Worm (Caenorhabditis elegans) whole organism, L1 larva: ENCODE measurements around the gene F56F11.2.

Source experiments
- C04F5.9 ChIP-seq: sonication (generic microtip); optimal IDR thresholded peaks from 2 replicates; lab custom pipeline; 2016; ENCODE audit warnings: missing genetic modification characterization, missing compliant biosample characterization
- C16A3.4 ChIP-seq: fragments of 150-350 bp; optimal IDR thresholded peaks from 2 replicates; lab custom pipeline; 2014; ENCODE audit warnings: missing biosample characterization, missing genetic modification characterization
- C34B4.2 ChIP-seq: sonication (generic microtip); optimal IDR thresholded peaks from 2 replicates; lab custom pipeline; 2017; ENCODE audit warnings: mild to moderate bottlenecking, missing genetic modification characterization, missing compliant biosample characterization
- Y116A8C.19 ChIP-seq: sonication (generic microtip); optimal IDR thresholded peaks from 2 replicates; lab custom pipeline; 2016; ENCODE audit warnings: missing compliant biosample characterization, missing genetic modification characterization, borderline replicate concordance
- aha-1 ChIP-seq: fragments of 150-350 bp; optimal IDR thresholded peaks from 2 replicates; lab custom pipeline; 2014; ENCODE audit warnings: missing biosample characterization, missing genetic modification characterization
- blmp-1 ChIP-seq: fragments of 150-350 bp; optimal IDR thresholded peaks from 2 replicates; lab custom pipeline; 2014; ENCODE audit warnings: missing biosample characterization, missing genetic modification characterization
- ceh-90 ChIP-seq: sonication (generic microtip); optimal IDR thresholded peaks from 2 replicates; lab custom pipeline; 2016; ENCODE audit warnings: missing genetic modification characterization, missing compliant biosample characterization
- efl-1 ChIP-seq, 4 experiments: fragments of 150-350 bp; optimal IDR thresholded peaks in 3 of 4; peaks in 1 of 4; 1 replicate in 1 of 4; 2 replicates in 3 of 4; lab custom pipeline; 2014; ENCODE audit warnings: missing biosample characterization in 2 of 4, missing genetic modification characterization in 2 of 4, missing genetic modification reagents in 2 of 4
- efl-3 ChIP-seq: fragments of 200-800 bp; sonication (Bioruptor generic); optimal IDR thresholded peaks from 2 replicates; lab custom pipeline; 2018; ENCODE audit warnings: mild to moderate bottlenecking, missing genetic modification characterization, missing compliant biosample characterization
- elt-2 ChIP-seq: sonication (generic microtip); optimal IDR thresholded peaks from 2 replicates; lab custom pipeline; 2016; ENCODE audit warnings: missing genetic modification characterization, mild to moderate bottlenecking, inconsistent platforms, missing compliant biosample characterization, missing genetic modification reagents
- elt-3 ChIP-seq, 6 experiments: fragments of 150-350 bp in 1 of 6; sonication (generic microtip); optimal IDR thresholded peaks; 2 replicates each; lab custom pipeline; 2017 to 2018; ENCODE audit warnings: missing biosample characterization in 6 of 6, missing genetic modification characterization in 6 of 6, inconsistent platforms in 1 of 6
- fkh-10 ChIP-seq: sonication (generic microtip); optimal IDR thresholded peaks from 2 replicates; lab custom pipeline; 2017; ENCODE audit warnings: missing biosample characterization, missing genetic modification reagents, missing genetic modification characterization
- fos-1 ChIP-seq: fragments of 150-350 bp; optimal IDR thresholded peaks from 2 replicates; lab custom pipeline; 2014; ENCODE audit warnings: missing biosample characterization, missing genetic modification characterization
- hlh-17 ChIP-seq: fragments of 200-800 bp; sonication (Bioruptor generic); optimal IDR thresholded peaks from 2 replicates; lab custom pipeline; 2018; ENCODE audit warnings: missing genetic modification characterization, mild to moderate bottlenecking, missing compliant biosample characterization, moderate library complexity, borderline replicate concordance
- hlh-4 ChIP-seq: sonication (generic microtip); optimal IDR thresholded peaks from 2 replicates; lab custom pipeline; 2016; ENCODE audit warnings: mild to moderate bottlenecking, missing genetic modification characterization, missing compliant biosample characterization
- hpl-2 ChIP-seq: fragments of 150-350 bp; optimal IDR thresholded peaks from 2 replicates; lab custom pipeline; 2014; ENCODE audit warnings: missing biosample characterization, missing genetic modification reagents, missing genetic modification characterization
- irx-1 ChIP-seq: sonication (generic microtip); optimal IDR thresholded peaks from 2 replicates; lab custom pipeline; 2016; ENCODE audit warnings: missing genetic modification characterization, missing compliant biosample characterization
- jun-1 ChIP-seq: fragments of 150-350 bp; optimal IDR thresholded peaks from 2 replicates; lab custom pipeline; 2014; ENCODE audit warnings: missing biosample characterization, missing genetic modification reagents, missing genetic modification characterization
- lin-13 ChIP-seq: fragments of 150-350 bp; optimal IDR thresholded peaks from 2 replicates; lab custom pipeline; 2014; ENCODE audit warnings: missing biosample characterization, missing genetic modification reagents, missing genetic modification characterization
- lin-14 ChIP-seq: fragments of 200-800 bp; sonication (Bioruptor generic); optimal IDR thresholded peaks from 2 replicates; lab custom pipeline; 2018; ENCODE audit warnings: mild to moderate bottlenecking, missing genetic modification characterization, moderate library complexity, missing compliant biosample characterization
- lin-35 ChIP-seq, 2 experiments: fragments of 150-350 bp; optimal IDR thresholded peaks; 2 replicates each; lab custom pipeline; 2014; ENCODE audit warnings: missing biosample characterization in 2 of 2, missing genetic modification characterization in 2 of 2, missing genetic modification reagents in 2 of 2
- lin-39 ChIP-seq: fragments of 150-350 bp; optimal IDR thresholded peaks from 2 replicates; lab custom pipeline; 2014; ENCODE audit warnings: missing biosample characterization, missing genetic modification reagents, missing genetic modification characterization
- lir-3 ChIP-seq: sonication (generic microtip); optimal IDR thresholded peaks from 2 replicates; lab custom pipeline; 2016; ENCODE audit warnings: mild to moderate bottlenecking, missing genetic modification characterization, moderate library complexity, missing compliant biosample characterization; ENCODE audit not compliant: poor library complexity
- lsy-2 ChIP-seq, 2 experiments: fragments of 150-350 bp; optimal IDR thresholded peaks; 2 replicates each; lab custom pipeline; 2014; ENCODE audit warnings: missing biosample characterization in 2 of 2, missing genetic modification characterization in 2 of 2
- mdl-1 ChIP-seq, 2 experiments: fragments of 150-350 bp; optimal IDR thresholded peaks; 2 replicates each; lab custom pipeline; 2014 to 2017; ENCODE audit warnings: missing biosample characterization in 2 of 2, missing genetic modification characterization in 2 of 2, inconsistent platforms in 1 of 2
- mep-1 ChIP-seq: fragments of 150-350 bp; optimal IDR thresholded peaks from 2 replicates; lab custom pipeline; 2014; ENCODE audit warnings: missing biosample characterization, missing genetic modification characterization
- nhr-12 ChIP-seq: sonication (generic microtip); optimal IDR thresholded peaks from 2 replicates; lab custom pipeline; 2017; ENCODE audit warnings: missing biosample characterization, missing genetic modification characterization
- nhr-19 ChIP-seq: fragments of 200-800 bp; sonication (Bioruptor generic); conservative IDR thresholded peaks from 2 replicates; pipeline ENCODE4 v1.3.6; 2022; ENCODE audit warnings: missing genetic modification characterization, missing compliant biosample characterization
- nhr-20 ChIP-seq: sonication (generic microtip); optimal IDR thresholded peaks from 2 replicates; lab custom pipeline; 2016; ENCODE audit warnings: mild to moderate bottlenecking, missing genetic modification characterization, missing compliant biosample characterization
- nhr-237 ChIP-seq: fragments of 150-350 bp; optimal IDR thresholded peaks from 2 replicates; lab custom pipeline; 2014; ENCODE audit warnings: missing biosample characterization, missing genetic modification characterization
- nhr-76 ChIP-seq: sonication (generic microtip); optimal IDR thresholded peaks from 2 replicates; lab custom pipeline; 2017; ENCODE audit warnings: missing biosample characterization, missing genetic modification characterization
- nhr-85 ChIP-seq: sonication (generic microtip); peaks from one replicate; lab custom pipeline; 2016; ENCODE audit warnings: missing genetic modification characterization, inconsistent platforms, missing compliant biosample characterization
- nhr-90 ChIP-seq: sonication (generic microtip); optimal IDR thresholded peaks from 2 replicates; lab custom pipeline; 2016; ENCODE audit warnings: mild to moderate bottlenecking, missing genetic modification characterization, missing compliant biosample characterization; ENCODE audit not compliant: poor library complexity
- pqm-1 ChIP-seq: sonication (generic microtip); optimal IDR thresholded peaks from 3 replicates; lab custom pipeline; 2017; ENCODE audit warnings: missing biosample characterization, missing genetic modification characterization
- skn-1 ChIP-seq: fragments of 150-350 bp; optimal IDR thresholded peaks from 2 replicates; lab custom pipeline; 2014; ENCODE audit warnings: missing biosample characterization, missing genetic modification characterization
- snu-23 ChIP-seq: sonication (generic microtip); optimal IDR thresholded peaks from 2 replicates; lab custom pipeline; 2016; ENCODE audit warnings: missing genetic modification characterization, missing compliant biosample characterization
- sup-37 ChIP-seq: fragments of 200-800 bp; sonication (Bioruptor generic); optimal IDR thresholded peaks from 2 replicates; lab custom pipeline; 2018; ENCODE audit warnings: mild to moderate bottlenecking, missing genetic modification characterization, missing compliant biosample characterization
- tbx-2 ChIP-seq: sonication (generic microtip); optimal IDR thresholded peaks from 2 replicates; lab custom pipeline; 2016; ENCODE audit warnings: missing genetic modification characterization, missing compliant biosample characterization
- unc-130 ChIP-seq: fragments of 150-350 bp; optimal IDR thresholded peaks from 2 replicates; lab custom pipeline; 2017; ENCODE audit warnings: missing biosample characterization, missing genetic modification characterization, inconsistent platforms
- xbp-1 ChIP-seq: sonication (generic microtip); optimal IDR thresholded peaks from 2 replicates; lab custom pipeline; 2016; ENCODE audit warnings: missing genetic modification characterization, missing compliant biosample characterization
- ztf-11 ChIP-seq, 2 experiments: sonication (generic microtip); optimal IDR thresholded peaks; 2 replicates each; lab custom pipeline; 2016 to 2017; ENCODE audit warnings: missing genetic modification characterization in 2 of 2, missing biosample characterization in 1 of 2, missing compliant biosample characterization in 1 of 2
- ztf-4 ChIP-seq: fragments of 150-350 bp; optimal IDR thresholded peaks from 2 replicates; lab custom pipeline; 2014; ENCODE audit warnings: missing biosample characterization, missing genetic modification characterization

F56F11.2 gene

DNA sequence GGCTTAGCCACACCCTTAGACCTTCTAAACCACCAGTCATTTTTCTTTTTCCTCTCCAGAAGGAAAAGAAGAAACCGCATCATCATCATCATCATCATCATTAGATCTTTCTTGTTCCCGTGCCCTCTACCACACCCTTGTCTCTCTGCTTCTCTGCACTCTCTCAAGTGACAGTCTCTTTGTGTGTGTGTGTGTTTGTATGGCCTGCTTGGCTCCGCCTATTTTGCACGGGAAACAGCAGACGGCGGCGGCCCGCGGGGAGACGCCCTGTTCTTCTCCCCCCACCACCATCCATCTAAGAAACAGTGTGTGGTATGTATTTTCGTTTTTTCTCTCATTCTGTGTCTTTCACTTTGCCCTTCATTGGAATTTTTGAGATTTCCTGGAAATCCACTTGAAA, 10.3 kb upstream of the F56F11.2 start (continued):
- TF ChIP-seq lir-3 (tag; lab: Kevin White, UChicago) (no peak), nhr-237 (tag; lab: Kevin White, UChicago) (no peak), jun-1 (tag; lab: Kevin White, UChicago) (peak; percentile 57), hpl-2 (GFP tag; lab: Kevin White, UChicago) (no peak), elt-3 (tag; optimal IDR thresholded peaks at IDR 0.05; lab: Kevin White, UChicago) (peak in 5 of 6 experiments; percentile 36 to 94 (median 58))
- TF ChIP-seq, all 84 proteins: peak for 34

- TF ChIP-seq pqm-1 (tag; lab: Kevin White, UChicago) = no peak
- no peak for TF ChIP-seq lin-35 (GFP tag; optimal IDR thresholded peaks at IDR 0.05; lab: Kevin White, UChicago)
- TF ChIP-seq mep-1 = no peak
- TF ChIP-seq Y116A8C.19 = no peak
- TF ChIP-seq blmp-1 (tag; lab: Kevin White, UChicago) = peak; percentile 26
- TF ChIP-seq lin-39 (tag; lab: Kevin White, UChicago) = no peak
- TF ChIP-seq efl-1 (optimal IDR thresholded peaks at IDR 0.05; lab: Kevin White, UChicago) = no peak
- peak in 1 of 2 experiments; percentile 59 for TF ChIP-seq efl-1 (GFP tag; optimal IDR thresholded peaks at IDR 0.05 in 1 of 2; lab: Kevin White, UChicago)
- TF ChIP-seq ceh-90 (tag; lab: Kevin White, UChicago) = no peak
- no peak for TF ChIP-seq skn-1 (tag; lab: Kevin White, UChicago)
- TF ChIP-seq nhr-20 (tag; lab: Kevin White, UChicago) = no peak
- TF ChIP-seq ztf-4 (tag; lab: Kevin White, UChicago) = no peak
- peak; percentile 70 for TF ChIP-seq nhr-85 (tag; lab: Kevin White, UChicago)
- no peak for TF ChIP-seq fos-1
- TF ChIP-seq snu-23 = no peak
Observed at ce11 chrIII:2873116-2873644, 8.9 kb upstream of the F56F11.2 start.

DNA sequence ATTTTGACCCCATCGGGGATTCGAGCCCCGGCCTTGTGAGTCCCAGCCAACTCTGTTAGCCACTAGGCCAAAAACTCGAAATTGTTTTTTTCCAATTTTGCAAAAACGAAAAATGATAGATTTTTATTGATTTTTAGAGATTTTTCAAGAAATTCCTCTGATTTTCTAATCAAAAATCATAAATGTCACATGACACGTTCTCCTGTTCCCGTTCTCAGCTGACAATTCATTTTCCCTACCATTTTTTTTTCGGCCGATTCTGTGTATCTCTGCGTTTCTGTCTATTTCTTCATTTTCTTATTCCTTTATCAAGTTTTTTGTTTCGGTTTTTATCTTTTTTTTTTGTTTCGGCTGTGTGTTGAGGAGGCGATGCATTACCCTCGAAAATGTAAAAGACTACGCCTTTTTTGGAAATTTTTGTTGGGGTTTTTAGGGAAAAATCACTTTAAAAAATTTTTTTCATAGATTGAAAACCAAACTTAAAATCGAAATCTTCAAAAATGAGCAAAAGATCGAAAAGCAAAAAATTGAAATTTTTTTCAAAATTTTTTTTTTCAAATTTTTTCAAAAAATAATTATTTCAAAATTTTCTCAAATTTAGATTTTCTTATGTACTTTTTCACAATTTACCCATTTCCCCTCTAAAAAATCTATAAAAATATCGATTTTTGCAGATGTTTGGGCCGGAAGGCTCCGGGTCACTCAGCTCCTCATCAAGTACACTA, 7.8 kb upstream of the F56F11.2 start, which contains the start of gene klf-1:
Gene klf-1, plus strand, starts transcription at position 675 of the 725 bp plus-strand sequence.
- TF ChIP-seq efl-1 (optimal IDR thresholded peaks at IDR 0.05; lab: Kevin White, UChicago) = no peak
- TF ChIP-seq efl-1 (GFP tag; optimal IDR thresholded peaks at IDR 0.05 in 1 of 2; lab: Kevin White, UChicago) = peak in 1 of 2 experiments; percentile 60
- peak in 1 of 2 experiments; percentile 6 for TF ChIP-seq lin-35 (GFP tag; optimal IDR thresholded peaks at IDR 0.05; lab: Kevin White, UChicago)
- no peak for TF ChIP-seq hlh-4 (tag; lab: Kevin White, UChicago)
- peak; percentile 36 for TF ChIP-seq lin-14 (GFP tag; lab: Kevin White, UChicago)
- peak in 1 of 2 experiments; percentile 16 for TF ChIP-seq mdl-1 (tag; optimal IDR thresholded peaks at IDR 0.05; lab: Kevin White, UChicago)
- peak; percentile 78 for TF ChIP-seq nhr-85 (tag; lab: Kevin White, UChicago)
- peak in 1 of 6 experiments; percentile 3 for TF ChIP-seq elt-3 (tag; optimal IDR thresholded peaks at IDR 0.05; lab: Kevin White, UChicago)
- TF ChIP-seq elt-2 (tag; lab: Kevin White, UChicago) = peak; percentile 30
- peak in 1 of 2 experiments; percentile 15 for TF ChIP-seq lsy-2 (tag; optimal IDR thresholded peaks at IDR 0.05; lab: Kevin White, UChicago)
- TF ChIP-seq nhr-19 (GFP tag; lab: Robert Waterston, UW) = no peak
- TF ChIP-seq C34B4.2 = no peak
- peak; percentile 63 for TF ChIP-seq blmp-1 (tag; lab: Kevin White, UChicago)
- TF ChIP-seq, all 84 proteins: peak for 9

ce11 chrIII:2875946-2876345, 6.1 kb upstream of the F56F11.2 start:
- TF ChIP-seq C16A3.4 (peak; percentile 43), lir-3 (tag; lab: Kevin White, UChicago) (no peak), elt-3 (tag; optimal IDR thresholded peaks at IDR 0.05; lab: Kevin White, UChicago) (peak; percentile 34 to 96 (median 92)), lin-13 (GFP tag; lab: Kevin White, UChicago) (peak; percentile 75), nhr-12 (tag; lab: Kevin White, UChicago) (no peak), irx-1 (peak; percentile 58), xbp-1 (tag; lab: Kevin White, UChicago) (no peak), fkh-10 (GFP tag; lab: Kevin White, UChicago) (no peak), nhr-20 (tag; lab: Kevin White, UChicago) (peak; percentile 90), efl-3 (peak; percentile 63), hlh-17 (GFP tag; lab: Kevin White, UChicago) (no peak), nhr-76 (no peak), C34B4.2 (no peak), lin-39 (tag; lab: Kevin White, UChicago) (no peak), nhr-90 (peak; percentile 86), aha-1 (tag; lab: Kevin White, UChicago) (no peak), mep-1 (peak; percentile 80), unc-130 (no peak), skn-1 (tag; lab: Kevin White, UChicago) (peak; percentile 59), elt-2 (tag; lab: Kevin White, UChicago) (peak; percentile 84), sup-37 (GFP tag; lab: Kevin White, UChicago) (no peak), snu-23 (peak; percentile 84), tbx-2 (tag; lab: Kevin White, UChicago) (peak; percentile 72), C04F5.9 (tag; lab: Kevin White, UChicago) (no peak), ceh-90 (tag; lab: Kevin White, UChicago) (no peak), ztf-11 (tag; optimal IDR thresholded peaks at IDR 0.05; lab: Kevin White, UChicago) (no peak)
